Fruit fly (Drosophila melanogaster): ENCODE data around the gene CG6230.
A peak's percentile ranks its signal among the peaks of the same experiment; 100 is the strongest.

The CG6230 gene

dm6 chr2L:11119966-11120517 lies at the start of gene CG6230:
TSS of gene CG6230 (minus strand) at chr2L:11120319.
- no peak for TF ChIP-seq noc (tag; optimal IDR thresholded peaks at IDR 0.05)

- TF ChIP-seq noc (tag; optimal IDR thresholded peaks at IDR 0.05) = no peak
Observed at dm6 chr2L:11169904-11170303, 49.8 kb upstream of the CG6230 start.

DNA sequence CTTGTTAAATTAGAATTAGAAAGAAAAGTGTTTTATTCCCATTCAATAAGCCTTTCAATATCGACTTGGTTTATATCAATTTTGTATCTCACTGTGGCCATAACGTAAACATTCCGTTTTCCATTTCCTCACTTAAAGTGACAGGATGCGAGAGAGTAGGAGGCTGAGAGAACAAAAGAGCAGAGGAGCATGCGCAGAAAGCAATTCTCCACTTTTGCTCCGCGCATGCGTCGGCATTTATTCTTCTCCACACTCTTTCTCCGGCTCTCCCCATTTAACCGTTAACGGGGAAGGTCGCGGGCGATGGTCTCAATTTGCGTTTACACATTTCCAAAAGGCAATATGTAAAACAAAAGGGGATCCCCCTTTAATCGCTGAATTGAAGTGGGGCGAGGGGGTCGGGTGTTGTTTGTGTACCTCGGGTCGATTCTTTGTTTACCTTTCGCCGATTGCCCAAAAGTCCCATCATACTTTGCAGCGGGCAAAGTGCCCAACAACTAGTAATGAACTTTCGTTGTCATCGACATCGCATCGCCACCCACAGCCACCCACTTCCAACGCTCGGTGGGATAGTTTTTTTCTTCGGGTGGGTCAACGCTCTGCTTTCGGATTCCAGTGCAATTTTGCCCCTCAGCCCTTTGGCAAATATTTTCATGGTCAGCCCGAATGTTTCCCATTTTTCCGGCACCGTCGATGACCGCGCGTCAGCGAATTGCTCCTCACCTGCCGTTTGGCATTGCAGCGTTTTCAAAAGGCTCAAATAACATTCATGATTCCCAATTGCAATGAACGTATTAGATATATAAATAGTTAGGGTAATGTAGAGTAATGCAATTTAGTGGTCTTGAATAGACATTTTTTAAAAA lies 48.8 kb upstream of the CG6230 start:
- no peak for TF ChIP-seq noc (tag; optimal IDR thresholded peaks at IDR 0.05)

- TF ChIP-seq noc (tag; optimal IDR thresholded peaks at IDR 0.05) = no peak
Observed at dm6 chr2L:11167997-11168396, 47.9 kb upstream of the CG6230 start.

- peak; percentile 68 for TF ChIP-seq noc (tag; optimal IDR thresholded peaks at IDR 0.05)
Observed at dm6 chr2L:11155166-11155958, 35.2 kb upstream of the CG6230 start, which contains the start of gene CG6287. TSS of gene CG6287 (minus strand) at chr2L:11155721.

- no peak for TF ChIP-seq noc (tag; optimal IDR thresholded peaks at IDR 0.05)
Observed at dm6 chr2L:11148969-11149368, 28.9 kb upstream of the CG6230 start, which contains the start of gene Gyc32E. TSS of gene Gyc32E (minus strand) at chr2L:11149101.

dm6 chr2L:11145317-11145716 lies 25.2 kb upstream of the CG6230 start, which contains the start of gene CG31867:
TSS of gene CG31867 (minus strand) at chr2L:11145417.
- no peak for TF ChIP-seq noc (tag; optimal IDR thresholded peaks at IDR 0.05)

- no peak for TF ChIP-seq noc (tag; optimal IDR thresholded peaks at IDR 0.05)
Observed at dm6 chr2L:11136093-11136492, 16.0 kb upstream of the CG6230 start, which contains the start of gene hgo. TSS of gene hgo (plus strand) at chr2L:11136393.

dm6 chr2L:11130151-11131008 lies 10.3 kb upstream of the CG6230 start, which contains the start of the genes RfC38 and CG4751:
TSS of gene RfC38 (minus strand) at chr2L:11130645.
TSS of gene CG4751 (plus strand) at chr2L:11130737.
- TF ChIP-seq noc (tag; optimal IDR thresholded peaks at IDR 0.05) = no peak

- no peak for TF ChIP-seq noc (tag; optimal IDR thresholded peaks at IDR 0.05)
Observed at dm6 chr2L:11123499-11123898, 3.4 kb upstream of the CG6230 start, which contains the start of the genes Csl4 and Nup160. TSS of gene Csl4 (minus strand) at chr2L:11123567. TSS of gene Nup160 (plus strand) at chr2L:11123777.

dm6 chr2L:11121614-11122013 lies 1.5 kb upstream of the CG6230 start, which contains the start of gene Dnaaf4:
TSS of gene Dnaaf4 (minus strand) at chr2L:11121714.
- no peak for TF ChIP-seq noc (tag; optimal IDR thresholded peaks at IDR 0.05)

DNA sequence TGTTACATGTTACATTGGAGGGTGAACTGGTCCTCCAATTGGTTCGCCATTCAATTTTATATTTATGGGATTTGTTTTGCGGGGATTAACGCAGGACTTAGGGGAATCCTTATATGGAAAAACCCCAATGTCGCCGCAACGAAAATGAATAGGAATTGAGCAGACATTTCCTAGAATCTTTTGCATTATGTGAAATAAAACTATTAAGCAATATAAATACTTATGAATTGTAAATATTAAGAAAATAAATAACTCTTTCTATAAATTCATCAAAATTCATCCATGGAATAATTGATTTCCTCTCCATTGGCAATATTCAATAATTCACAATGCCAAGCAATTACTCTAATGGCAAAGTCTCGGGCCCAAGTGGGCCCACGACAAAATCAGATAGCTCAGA lies 6.4 kb downstream of the CG6230 start, which contains the start of gene Gr32a:
TSS of gene Gr32a (plus strand) at position 301 of the 400 bp plus-strand sequence.
- no peak for TF ChIP-seq noc (tag; optimal IDR thresholded peaks at IDR 0.05)

DNA sequence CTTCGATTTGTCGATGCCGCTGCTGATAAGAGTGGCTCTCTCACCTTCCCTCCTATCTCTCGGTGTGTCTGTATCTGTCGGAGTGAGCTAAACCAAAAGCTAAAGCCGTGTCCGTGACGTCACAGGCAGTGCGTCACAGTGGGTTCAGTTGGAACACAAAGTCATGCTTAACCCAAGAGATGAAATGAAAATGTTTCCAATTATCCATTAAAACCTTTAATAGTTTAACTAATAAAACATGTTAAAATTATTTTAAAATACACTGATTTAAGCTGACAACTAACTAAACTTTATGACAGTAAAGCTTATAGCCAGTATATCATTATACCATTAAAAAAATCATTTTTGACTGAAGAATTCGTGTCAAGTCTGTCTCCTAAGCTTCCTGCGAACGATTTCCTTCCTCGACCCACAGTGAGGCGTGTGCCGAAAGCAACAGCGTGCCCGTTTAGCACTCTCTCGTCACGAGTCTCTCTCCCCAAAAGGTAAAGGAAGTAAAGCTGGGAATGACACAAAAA lies 7.0 kb downstream of the CG6230 start, which contains the start of gene Idua:
TSS of gene Idua (minus strand) at position 51 of the 518 bp plus-strand sequence.
- TF ChIP-seq noc (tag; optimal IDR thresholded peaks at IDR 0.05) = no peak

dm6 chr2L:11106562-11106962 lies 13.6 kb downstream of the CG6230 start, which contains the start of gene Reps:
TSS of gene Reps (minus strand) at chr2L:11106645.
- peak; percentile 95 for TF ChIP-seq noc (tag; optimal IDR thresholded peaks at IDR 0.05)
